Fruit fly (Drosophila melanogaster) whole organism, embryonic: Measurements from ENCODE around the gene Sk2.

ENCODE experiments used
- Ada2b ChIP-seq: fragments of 200-800 bp; sonication (Bioruptor generic); IDR thresholded peaks from 2 replicates; pipeline ENCODE4 v1.3.6; 2022; ENCODE audit warnings: missing biosample characterization, missing genetic modification characterization
- CG10366 ChIP-seq: fragments of 200-800 bp; sonication (Bioruptor generic); IDR thresholded peaks from 2 replicates; pipeline ENCODE4 v1.3.6; 2022; ENCODE audit warnings: missing biosample characterization, missing genetic modification characterization
- CG10654 ChIP-seq: fragments of 200-800 bp; sonication (Bioruptor generic); optimal IDR thresholded peaks from 2 replicates; lab custom pipeline; 2016; ENCODE audit warnings: missing biosample characterization, missing genetic modification characterization
- CG12236 ChIP-seq: fragments of 200-800 bp; sonication (Bioruptor generic); optimal IDR thresholded peaks from 2 replicates; lab custom pipeline; 2016; ENCODE audit warnings: missing biosample characterization, missing genetic modification characterization
- CG14710 ChIP-seq: fragments of 200-800 bp; sonication (Bioruptor generic); optimal IDR thresholded peaks from 3 replicates; lab custom pipeline; 2019; ENCODE audit warnings: missing biosample characterization, mild to moderate bottlenecking, missing genetic modification characterization, moderate library complexity
- CG15011 ChIP-seq: fragments of 200-800 bp; sonication (Bioruptor generic); optimal IDR thresholded peaks from 3 replicates; lab custom pipeline; 2018; ENCODE audit warnings: missing biosample characterization, mild to moderate bottlenecking, missing genetic modification characterization
- CG17385 ChIP-seq: fragments of 200-800 bp; sonication (Bioruptor generic); optimal IDR thresholded peaks from 3 replicates; lab custom pipeline; 2018; ENCODE audit warnings: missing biosample characterization, mild to moderate bottlenecking, missing genetic modification characterization
- CG17568 ChIP-seq: fragments of 200-800 bp; sonication (Bioruptor generic); optimal IDR thresholded peaks from 2 replicates; lab custom pipeline; 2018; ENCODE audit warnings: missing biosample characterization, mild to moderate bottlenecking, missing genetic modification characterization, moderate library complexity
- CG1792 ChIP-seq: fragments of 200-800 bp; sonication (Bioruptor generic); optimal IDR thresholded peaks from 2 replicates; lab custom pipeline; 2016; ENCODE audit warnings: missing biosample characterization, missing genetic modification characterization
- CG2116 ChIP-seq: fragments of 200-800 bp; sonication (Bioruptor generic); optimal IDR thresholded peaks from 3 replicates; lab custom pipeline; 2018; ENCODE audit warnings: missing biosample characterization, mild to moderate bottlenecking, missing genetic modification characterization
- CG32772 ChIP-seq: fragments of 200-800 bp; sonication (Bioruptor generic); IDR thresholded peaks from 2 replicates; pipeline ENCODE4 v1.3.6; 2022; ENCODE audit warnings: missing biosample characterization, missing genetic modification characterization
- CG34376 ChIP-seq: fragments of 200-800 bp; sonication (Bioruptor generic); optimal IDR thresholded peaks from 2 replicates; lab custom pipeline; 2018; ENCODE audit warnings: missing biosample characterization, mild to moderate bottlenecking, missing genetic modification characterization
- CG43689 ChIP-seq: fragments of 200-800 bp; sonication (Bioruptor generic); IDR thresholded peaks from 2 replicates; pipeline ENCODE4 v1.3.6; 2022; ENCODE audit warnings: missing biosample characterization, missing genetic modification characterization
- CG5180 ChIP-seq: fragments of 200-800 bp; sonication (Bioruptor generic); optimal IDR thresholded peaks from 3 replicates; lab custom pipeline; 2017; ENCODE audit warnings: missing biosample characterization, missing genetic modification characterization, mild to moderate bottlenecking, moderate library complexity, missing genetic modification reagents
- CG6272 ChIP-seq: fragments of 200-800 bp; sonication (Bioruptor generic); IDR thresholded peaks from 2 replicates; pipeline ENCODE4 v1.3.6; 2022; ENCODE audit warnings: missing biosample characterization, missing genetic modification characterization
- CG6791 ChIP-seq: fragments of 200-800 bp; sonication (Bioruptor generic); IDR thresholded peaks from 3 replicates; pipeline ENCODE4 v1.3.6; 2022; ENCODE audit warnings: missing biosample characterization, missing genetic modification characterization; ENCODE audit not compliant: partially characterized antibody
- CG7372 ChIP-seq: fragments of 200-800 bp; sonication (Bioruptor generic); IDR thresholded peaks from 2 replicates; pipeline ENCODE4 v1.3.6; 2022; ENCODE audit warnings: missing biosample characterization, missing genetic modification characterization
- CG7556 ChIP-seq: fragments of 200-800 bp; sonication (Bioruptor generic); optimal IDR thresholded peaks from 2 replicates; lab custom pipeline; 2017; ENCODE audit warnings: missing biosample characterization, mild to moderate bottlenecking, missing genetic modification characterization
- CG7987 ChIP-seq: fragments of 200-800 bp; sonication (Bioruptor generic); optimal IDR thresholded peaks from 2 replicates; lab custom pipeline; 2018; ENCODE audit warnings: missing biosample characterization, mild to moderate bottlenecking, missing genetic modification characterization, moderate library complexity
- CG8359 ChIP-seq: fragments of 200-800 bp; sonication (Bioruptor generic); optimal IDR thresholded peaks from 2 replicates; lab custom pipeline; 2017; ENCODE audit warnings: missing biosample characterization, mild to moderate bottlenecking, missing genetic modification characterization, borderline replicate concordance
- CTCF ChIP-seq: fragments of 200-800 bp; sonication (Bioruptor generic); optimal IDR thresholded peaks from 2 replicates; lab custom pipeline; 2017; ENCODE audit warnings: missing biosample characterization, mild to moderate bottlenecking, missing genetic modification characterization, moderate library complexity
- Dip2 ChIP-seq: fragments of 200-800 bp; sonication (Bioruptor generic); IDR thresholded peaks from 2 replicates; pipeline ENCODE4 v1.3.6; 2022; ENCODE audit warnings: missing biosample characterization, missing genetic modification characterization
- Dref ChIP-seq: fragments of 200-800 bp; sonication (Bioruptor generic); IDR thresholded peaks from 2 replicates; pipeline ENCODE4 v1.3.6; 2022; ENCODE audit warnings: missing biosample characterization, missing genetic modification characterization
- Hr78 ChIP-seq, 2 experiments: fragments of 200-800 bp in 1 of 2; fragments of >200 bp in 1 of 2; sonication (Bioruptor generic) in 1 of 2; optimal IDR thresholded peaks; 2 replicates each; lab custom pipeline; 2017 to 2019; ENCODE audit warnings: missing biosample characterization in 2 of 2, missing genetic modification characterization in 2 of 2, mild to moderate bottlenecking in 1 of 2, moderate library complexity in 1 of 2
- Hsf ChIP-seq: fragments of 200-800 bp; sonication (Bioruptor generic); optimal IDR thresholded peaks from 3 replicates; lab custom pipeline; 2016; ENCODE audit warnings: missing biosample characterization, missing genetic modification characterization
- NC2α ChIP-seq: fragments of 200-800 bp; sonication (Bioruptor generic); optimal IDR thresholded peaks from 2 replicates; lab custom pipeline; 2016; ENCODE audit warnings: missing biosample characterization, missing genetic modification characterization
- Neu2 ChIP-seq: fragments of 200-800 bp; sonication (Bioruptor generic); optimal IDR thresholded peaks from 3 replicates; lab custom pipeline; 2016; ENCODE audit warnings: missing biosample characterization, missing genetic modification characterization, borderline replicate concordance
- Nf-YB ChIP-seq: fragments of 200-800 bp; sonication (Bioruptor generic); optimal IDR thresholded peaks from 3 replicates; lab custom pipeline; 2019; ENCODE audit warnings: missing biosample characterization, mild to moderate bottlenecking, missing genetic modification characterization, moderate library complexity
- Pdp1 ChIP-seq, 2 experiments: fragments of 200-800 bp; sonication (Bioruptor generic); optimal IDR thresholded peaks; 3 replicates each; lab custom pipeline; 2016; ENCODE audit warnings: missing biosample characterization in 2 of 2, missing genetic modification characterization in 2 of 2, mild to moderate bottlenecking in 1 of 2, moderate library complexity in 1 of 2
- Poxn ChIP-seq: fragments of 200-800 bp; sonication (Bioruptor generic); IDR thresholded peaks from 2 replicates; pipeline ENCODE4 v1.3.6; 2022; ENCODE audit warnings: missing biosample characterization, missing genetic modification characterization
- Ptx1 ChIP-seq: fragments of 200-800 bp; sonication (Bioruptor generic); IDR thresholded peaks from 2 replicates; pipeline ENCODE4 v1.3.6; 2022; ENCODE audit warnings: missing biosample characterization, missing genetic modification characterization
- Sin3A ChIP-seq: fragments of >200 bp; optimal IDR thresholded peaks from 2 replicates; lab custom pipeline; 2018
- TFAM ChIP-seq: fragments of 200-800 bp; sonication (Bioruptor generic); optimal IDR thresholded peaks from 2 replicates; lab custom pipeline; 2017; ENCODE audit warnings: missing biosample characterization, missing genetic modification characterization, inconsistent platforms
- bigmax ChIP-seq: fragments of 200-800 bp; sonication (Bioruptor generic); optimal IDR thresholded peaks from 2 replicates; lab custom pipeline; 2018; ENCODE audit warnings: missing biosample characterization, mild to moderate bottlenecking, missing genetic modification characterization
- bsh ChIP-seq, 2 experiments: fragments of 200-800 bp; sonication (Bioruptor generic); optimal IDR thresholded peaks; 2 replicates each; lab custom pipeline; 2017 to 2018; ENCODE audit warnings: mild to moderate bottlenecking in 2 of 2, missing biosample characterization in 2 of 2, missing genetic modification characterization in 2 of 2, moderate library complexity in 1 of 2
- crol ChIP-seq: fragments of 200-800 bp; sonication (Bioruptor generic); IDR thresholded peaks from 2 replicates; pipeline ENCODE4 v1.3.6; 2022; ENCODE audit warnings: missing biosample characterization, missing genetic modification characterization
- dimm ChIP-seq: fragments of 200-800 bp; sonication (Bioruptor generic); IDR thresholded peaks from 2 replicates; pipeline ENCODE4 v1.3.6; 2022; ENCODE audit warnings: missing biosample characterization, missing genetic modification characterization
- dysf ChIP-seq: fragments of 200-800 bp; sonication (Bioruptor generic); IDR thresholded peaks from 3 replicates; pipeline ENCODE4 v1.3.6; 2022; ENCODE audit warnings: missing biosample characterization, missing genetic modification characterization
- eve ChIP-seq, 2 experiments: fragments of >200 bp; optimal IDR thresholded peaks; 2 replicates each; lab custom pipeline; 2017; ENCODE audit warnings: missing biosample characterization in 2 of 2, missing genetic modification characterization in 2 of 2
- eyg ChIP-seq: fragments of 200-800 bp; sonication (Bioruptor generic); optimal IDR thresholded peaks from 3 replicates; lab custom pipeline; 2016; ENCODE audit warnings: missing biosample characterization, missing genetic modification characterization
- grn ChIP-seq: fragments of 200-800 bp; sonication (Bioruptor generic); optimal IDR thresholded peaks from 3 replicates; lab custom pipeline; 2017; ENCODE audit warnings: missing biosample characterization, missing genetic modification characterization
- gsb-n ChIP-seq: fragments of 200-800 bp; sonication (Bioruptor generic); optimal IDR thresholded peaks from 3 replicates; lab custom pipeline; 2018; ENCODE audit warnings: missing biosample characterization, mild to moderate bottlenecking, missing genetic modification characterization
- row ChIP-seq: fragments of 200-800 bp; sonication (Bioruptor generic); IDR thresholded peaks from 3 replicates; pipeline ENCODE4 v1.3.6; 2022; ENCODE audit warnings: missing biosample characterization, missing genetic modification characterization
- schlank ChIP-seq: fragments of 200-800 bp; sonication (Bioruptor generic); optimal IDR thresholded peaks from 2 replicates; lab custom pipeline; 2018; ENCODE audit warnings: missing biosample characterization, mild to moderate bottlenecking, missing genetic modification characterization
- sim ChIP-seq: fragments of 200-800 bp; sonication (Bioruptor generic); IDR thresholded peaks from 2 replicates; pipeline ENCODE4 v1.3.6; 2022; ENCODE audit warnings: missing biosample characterization, missing genetic modification characterization
- slou ChIP-seq: fragments of 200-800 bp; sonication (Bioruptor generic); optimal IDR thresholded peaks from 3 replicates; lab custom pipeline; 2016; ENCODE audit warnings: missing biosample characterization, missing genetic modification characterization
- twi ChIP-seq: fragments of 200-800 bp; optimal IDR thresholded peaks from 2 replicates; lab custom pipeline; 2019; ENCODE audit warnings: missing biosample characterization, mild to moderate bottlenecking, missing genetic modification characterization, moderate library complexity
- unpg ChIP-seq: fragments of 200-800 bp; sonication (Bioruptor generic); optimal IDR thresholded peaks from 3 replicates; lab custom pipeline; 2018; ENCODE audit warnings: missing biosample characterization, mild to moderate bottlenecking, missing genetic modification characterization, moderate library complexity
- wdn ChIP-seq: fragments of 200-800 bp; sonication (Bioruptor generic); IDR thresholded peaks from 2 replicates; pipeline ENCODE4 v1.3.6; 2022; ENCODE audit warnings: missing biosample characterization, missing genetic modification characterization
- zf30C ChIP-seq: fragments of 200-800 bp; sonication (Bioruptor generic); optimal IDR thresholded peaks from 3 replicates; lab custom pipeline; 2018; ENCODE audit warnings: missing biosample characterization, mild to moderate bottlenecking, missing genetic modification characterization

Sk2 gene

dm6 chr3L:3052110-3052871 lies 5.4 kb downstream of the Sk2 start, which contains the start of gene CG1271 (continued):
- TF ChIP-seq gsb-n (tag; lab: Kevin White, UChicago) (no peak), Hr78 (GFP tag; optimal IDR thresholded peaks at IDR 0.05; lab: Kevin White, UChicago) (no peak), dimm (GFP tag; lab: Robert Waterston, UW) (no peak), Poxn (GFP tag; lab: Robert Waterston, UW) (no peak), row (GFP tag; lab: Robert Waterston, UW) (peak; percentile 94), unpg (GFP tag; lab: Kevin White, UChicago) (peak; percentile 43), CG10366 (GFP tag; lab: Robert Waterston, UW) (no peak; the same call in 1 of the 2 replicates), Hsf (GFP tag; lab: Kevin White, UChicago) (peak; percentile 55), CG7372 (GFP tag; lab: Robert Waterston, UW) (no peak), grn (GFP tag; lab: Kevin White, UChicago) (peak; percentile 92), CG5180 (GFP tag; lab: Kevin White, UChicago) (peak; percentile 32), twi (peak; percentile 59), Nf-YB (GFP tag; lab: Kevin White, UChicago) (peak; percentile 29), Sin3A (lab: Kevin White, UChicago) (peak; percentile 82), CG34376 (GFP tag; lab: Kevin White, UChicago) (peak; percentile 87), CG14710 (tag; lab: Kevin White, UChicago) (peak; percentile 92), Dip2 (no peak), CG7987 (peak; percentile 17), eve (GFP tag; optimal IDR thresholded peaks at IDR 0.05; lab: Kevin White, UChicago) (no peak), CG12236 (GFP tag; lab: Kevin White, UChicago) (peak; percentile 46), crol (no peak), Neu2 (GFP tag; lab: Kevin White, UChicago) (peak; percentile 28), Pdp1 (GFP tag; optimal IDR thresholded peaks at IDR 0.05; lab: Kevin White, UChicago) (peak; percentile 61 to 68), bsh (GFP tag; optimal IDR thresholded peaks at IDR 0.05; lab: Kevin White, UChicago) (peak in 1 of 2 experiments; percentile 14), NC2α (no peak), CG6791 (GFP tag; lab: Robert Waterston, UW) (no peak), Ada2b (GFP tag; lab: Robert Waterston, UW) (0 out of 2 replicates have a peak, but pooled peaks have one; percentile 25), CG1792 (GFP tag; lab: Kevin White, UChicago) (peak; percentile 67), CG2116 (GFP tag; lab: Kevin White, UChicago) (peak; percentile 92), CG8359 (GFP tag; lab: Kevin White, UChicago) (no peak), CG6272 (GFP tag; lab: Robert Waterston, UW) (0 out of 2 replicates have a peak, but pooled peaks have one; percentile 37), CG17568 (no peak), CG32772 (GFP tag; lab: Robert Waterston, UW) (no peak), CG7556 (GFP tag; lab: Kevin White, UChicago) (peak; percentile 41), Ptx1 (GFP tag; lab: Robert Waterston, UW) (peak; percentile 69), CG17385 (GFP tag; lab: Kevin White, UChicago) (peak; percentile 36), CTCF (GFP tag; lab: Kevin White, UChicago) (peak; percentile 25), schlank (tag; lab: Kevin White, UChicago) (peak; percentile 21), zf30C (no peak), bigmax (no peak), CG15011 (GFP tag; lab: Kevin White, UChicago) (peak; percentile 23), CG43689 (GFP tag; lab: Robert Waterston, UW) (no peak), TFAM (no peak), Dref (GFP tag; lab: Robert Waterston, UW) (0 out of 2 replicates have a peak, but pooled peaks have one; percentile 16), slou (GFP tag; lab: Kevin White, UChicago) (peak; percentile 24), CG10654 (GFP tag; lab: Kevin White, UChicago) (peak; percentile 68), dysf (GFP tag; lab: Robert Waterston, UW) (peak; percentile 69; the same call in 2 of the 3 replicates), sim (GFP tag; lab: Robert Waterston, UW) (no peak), eyg (GFP tag; lab: Kevin White, UChicago) (peak; percentile 25), wdn (GFP tag; lab: Robert Waterston, UW) (peak; percentile 15; the same call in 1 of the 2 replicates)
